Fruit fly (Drosophila melanogaster): ENCODE data around the gene CG10874.

- TF ChIP-seq CG17806 (tag; optimal IDR thresholded peaks at IDR 0.05) (no peak), CG15710 (tag; optimal IDR thresholded peaks at IDR 0.05) (no peak), Ets98B (GFP tag; IDR thresholded peaks at IDR 0.05) (no peak; the same call in 1 of the 2 replicates), CG13204 (GFP tag; optimal IDR thresholded peaks at IDR 0.05) (no peak), Pif1B (GFP tag; optimal IDR thresholded peaks at IDR 0.05) (no peak), CG10348 (GFP tag; IDR thresholded peaks at IDR 0.05) (no peak), rn (GFP tag; IDR thresholded peaks at IDR 0.05) (no peak), EcR (GFP tag; optimal IDR thresholded peaks at IDR 0.05) (no peak), CG14655 (GFP tag; optimal IDR thresholded peaks at IDR 0.05) (no peak)
These were observed 23.9 kb upstream of the CG10874 start, which contains the start of gene daed for dm6 chr2L:2216065-2216464.
